Worm (Caenorhabditis elegans) whole organism, L2 larva: Measurements from ENCODE around the gene str-208.

Experiments
- C34F6.9 ChIP-seq: fragments of 150-350 bp; optimal IDR thresholded peaks from 2 replicates; lab custom pipeline; 2014; ENCODE audit warnings: missing biosample characterization, missing genetic modification characterization
- F13H6.1 ChIP-seq: sonication (generic microtip); optimal IDR thresholded peaks from 2 replicates; lab custom pipeline; 2016; ENCODE audit warnings: missing genetic modification characterization, missing compliant biosample characterization
- Y55F3AM.14 ChIP-seq: fragments of 200-800 bp; sonication (Bioruptor generic); optimal IDR thresholded peaks from 2 replicates; lab custom pipeline; 2018; ENCODE audit warnings: mild to moderate bottlenecking, missing genetic modification characterization, missing compliant biosample characterization
- alr-1 ChIP-seq: fragments of 150-350 bp; optimal IDR thresholded peaks from 2 replicates; lab custom pipeline; 2014; ENCODE audit warnings: missing biosample characterization, missing genetic modification characterization
- aly-2 ChIP-seq: fragments of 150-350 bp; optimal IDR thresholded peaks from 2 replicates; lab custom pipeline; 2014; ENCODE audit warnings: missing biosample characterization, missing genetic modification characterization
- blmp-1 ChIP-seq: sonication (generic microtip); optimal IDR thresholded peaks from 2 replicates; lab custom pipeline; 2017; ENCODE audit warnings: missing genetic modification characterization, mild to moderate bottlenecking, missing compliant biosample characterization, antibody characterized with exemption, moderate library complexity; ENCODE audit not compliant: insufficient read depth
- ceh-82 ChIP-seq: fragments of 150-350 bp; optimal IDR thresholded peaks from 2 replicates; lab custom pipeline; 2014; ENCODE audit warnings: missing biosample characterization, missing genetic modification characterization
- crh-2 ChIP-seq: sonication (generic microtip); optimal IDR thresholded peaks from 2 replicates; lab custom pipeline; 2017; ENCODE audit warnings: missing biosample characterization, missing genetic modification characterization
- dmd-4 ChIP-seq: sonication (generic microtip); optimal IDR thresholded peaks from 2 replicates; lab custom pipeline; 2017; ENCODE audit warnings: missing biosample characterization, missing genetic modification characterization
- elt-1 ChIP-seq: fragments of 150-350 bp; optimal IDR thresholded peaks from 2 replicates; lab custom pipeline; 2014; ENCODE audit warnings: missing biosample characterization, missing genetic modification characterization
- elt-3 ChIP-seq: sonication (generic microtip); optimal IDR thresholded peaks from 2 replicates; lab custom pipeline; 2017; ENCODE audit warnings: missing biosample characterization, missing genetic modification characterization
- fos-1 ChIP-seq: fragments of 150-350 bp; optimal IDR thresholded peaks from 2 replicates; lab custom pipeline; 2014; ENCODE audit warnings: missing biosample characterization, missing genetic modification characterization
- gmeb-1 ChIP-seq: fragments of 150-350 bp; optimal IDR thresholded peaks from 2 replicates; lab custom pipeline; 2014; ENCODE audit warnings: missing biosample characterization, missing genetic modification characterization
- lin-11 ChIP-seq: fragments of 150-350 bp; sonication (generic microtip); optimal IDR thresholded peaks from 2 replicates; lab custom pipeline; 2014; ENCODE audit warnings: missing biosample characterization, missing genetic modification characterization, inconsistent platforms, mixed read lengths
- lin-39 ChIP-seq: fragments of 150-350 bp; optimal IDR thresholded peaks from 2 replicates; lab custom pipeline; 2014; ENCODE audit warnings: missing biosample characterization, missing genetic modification reagents, missing genetic modification characterization
- mab-5 ChIP-seq: fragments of 150-350 bp; optimal IDR thresholded peaks from 2 replicates; lab custom pipeline; 2014; ENCODE audit warnings: missing biosample characterization, missing genetic modification characterization
- mbf-1 ChIP-seq: sonication (generic microtip); optimal IDR thresholded peaks from 2 replicates; lab custom pipeline; 2017; ENCODE audit warnings: missing biosample characterization, missing genetic modification characterization
- mdl-1 ChIP-seq, 2 experiments: fragments of 150-350 bp in 1 of 2; sonication (generic microtip) in 1 of 2; optimal IDR thresholded peaks; 2 replicates each; lab custom pipeline; 2017; ENCODE audit warnings: missing biosample characterization in 2 of 2, missing genetic modification characterization in 2 of 2
- nhr-10 ChIP-seq: sonication (generic microtip); optimal IDR thresholded peaks from 2 replicates; lab custom pipeline; 2017; ENCODE audit warnings: missing biosample characterization, missing genetic modification characterization
- nhr-11 ChIP-seq: fragments of 150-350 bp; optimal IDR thresholded peaks from 2 replicates; lab custom pipeline; 2014; ENCODE audit warnings: missing biosample characterization, missing genetic modification characterization
- nhr-129 ChIP-seq: fragments of 150-350 bp; optimal IDR thresholded peaks from 2 replicates; lab custom pipeline; 2014; ENCODE audit warnings: missing biosample characterization, missing genetic modification characterization
- nhr-21 ChIP-seq: fragments of 150-350 bp; optimal IDR thresholded peaks from 2 replicates; lab custom pipeline; 2014; ENCODE audit warnings: missing biosample characterization, missing genetic modification characterization
- nhr-23 ChIP-seq: fragments of 150-350 bp; optimal IDR thresholded peaks from 2 replicates; lab custom pipeline; 2014; ENCODE audit warnings: missing biosample characterization, missing genetic modification reagents, missing genetic modification characterization
- nhr-237 ChIP-seq: fragments of 150-350 bp; optimal IDR thresholded peaks from 2 replicates; lab custom pipeline; 2014; ENCODE audit warnings: missing biosample characterization, missing genetic modification characterization
- nhr-25 ChIP-seq: fragments of 150-350 bp; sonication (generic microtip); optimal IDR thresholded peaks from 3 replicates; lab custom pipeline; 2014; ENCODE audit warnings: missing biosample characterization, missing genetic modification characterization
- nhr-6 ChIP-seq: fragments of 150-350 bp; optimal IDR thresholded peaks from 2 replicates; lab custom pipeline; 2014; ENCODE audit warnings: missing biosample characterization, missing genetic modification characterization
- nhr-77 ChIP-seq: fragments of 150-350 bp; optimal IDR thresholded peaks from 2 replicates; lab custom pipeline; 2014; ENCODE audit warnings: missing biosample characterization, missing genetic modification characterization
- peb-1 ChIP-seq: fragments of 150-350 bp; optimal IDR thresholded peaks from 2 replicates; lab custom pipeline; 2014; ENCODE audit warnings: missing biosample characterization, missing genetic modification characterization
- sem-4 ChIP-seq: fragments of 150-350 bp; optimal IDR thresholded peaks from 2 replicates; lab custom pipeline; 2014; ENCODE audit warnings: missing biosample characterization, missing genetic modification reagents, missing genetic modification characterization
- skn-1 ChIP-seq: sonication (generic microtip); optimal IDR thresholded peaks from 2 replicates; lab custom pipeline; 2017; ENCODE audit warnings: missing biosample characterization, missing genetic modification characterization
- sma-9 ChIP-seq, 2 experiments: fragments of 150-350 bp in 1 of 2; sonication (generic microtip) in 1 of 2; optimal IDR thresholded peaks; 2 replicates each; lab custom pipeline; 2014 to 2016; ENCODE audit warnings: missing genetic modification characterization in 2 of 2, mild to moderate bottlenecking in 1 of 2, missing biosample characterization in 1 of 2, missing compliant biosample characterization in 1 of 2, missing genetic modification reagents in 1 of 2, moderate library complexity in 1 of 2
- snpc-4 ChIP-seq: fragments of 150-350 bp; optimal IDR thresholded peaks from 2 replicates; lab custom pipeline; 2014; ENCODE audit warnings: missing biosample characterization, missing genetic modification characterization
- unc-39 ChIP-seq: fragments of 150-350 bp; optimal IDR thresholded peaks from 2 replicates; lab custom pipeline; 2014; ENCODE audit warnings: missing biosample characterization, missing genetic modification characterization
- unc-55 ChIP-seq: fragments of 150-350 bp; sonication (generic microtip); optimal IDR thresholded peaks from 3 replicates; lab custom pipeline; 2014; ENCODE audit warnings: missing biosample characterization, missing genetic modification reagents, missing genetic modification characterization
- unc-62 ChIP-seq: fragments of 150-350 bp; optimal IDR thresholded peaks from 2 replicates; lab custom pipeline; 2014; ENCODE audit warnings: missing biosample characterization, missing genetic modification reagents, missing genetic modification characterization
- ztf-1 ChIP-seq: fragments of 200-800 bp; sonication (Bioruptor generic); conservative IDR thresholded peaks from 2 replicates; pipeline ENCODE4 v1.3.6; 2022; ENCODE audit warnings: missing genetic modification characterization, missing compliant biosample characterization
- ztf-11 ChIP-seq: sonication (generic microtip); optimal IDR thresholded peaks from 2 replicates; lab custom pipeline; 2017; ENCODE audit warnings: missing biosample characterization, missing genetic modification characterization

Gene str-208

ce11 chrV:4960686-4961085, 4.1 kb downstream of the str-208 start:
- TF ChIP-seq nhr-77 (tag; lab: Kevin White, UChicago) (no peak), lin-39 (tag; lab: Kevin White, UChicago) (no peak), unc-39 (no peak), nhr-21 (tag; lab: Kevin White, UChicago) (no peak), blmp-1 (tag; lab: Kevin White, UChicago) (no peak), mdl-1 (tag; optimal IDR thresholded peaks at IDR 0.05; lab: Kevin White, UChicago) (no peak), ceh-82 (tag; lab: Kevin White, UChicago) (no peak), snpc-4 (tag; lab: Kevin White, UChicago) (no peak), nhr-25 (no peak), unc-55 (GFP tag; lab: Kevin White, UChicago) (no peak), nhr-23 (tag; lab: Kevin White, UChicago) (no peak), fos-1 (tag; lab: Kevin White, UChicago) (no peak), mab-5 (tag; lab: Kevin White, UChicago) (no peak), alr-1 (tag; lab: Kevin White, UChicago) (no peak), mbf-1 (tag; lab: Kevin White, UChicago) (no peak), elt-1 (tag; lab: Kevin White, UChicago) (no peak), nhr-6 (no peak)
- TF ChIP-seq, all 48 proteins: peak for 0

ce11 chrV:4962968-4963367, 6.3 kb downstream of the str-208 start, which contains the start of gene tam-1:
TSS of gene tam-1 (minus strand) at chrV:4963102.
- TF ChIP-seq alr-1 (tag; lab: Kevin White, UChicago) (no peak), C34F6.9 (tag; lab: Kevin White, UChicago) (peak; percentile 40)
- TF ChIP-seq, all 48 proteins: peak for 1

- no peak for TF ChIP-seq unc-62 (GFP tag; lab: Kevin White, UChicago)
- TF ChIP-seq nhr-21 (tag; lab: Kevin White, UChicago): no peak
- TF ChIP-seq sem-4: no peak
- TF ChIP-seq gmeb-1 (tag; lab: Kevin White, UChicago): no peak
- TF ChIP-seq C34F6.9 (tag; lab: Kevin White, UChicago): no peak
- no peak for TF ChIP-seq nhr-23 (tag; lab: Kevin White, UChicago)
- no peak for TF ChIP-seq nhr-25
- TF ChIP-seq nhr-11 (tag; lab: Kevin White, UChicago): no peak
- TF ChIP-seq ztf-11: no peak
- TF ChIP-seq nhr-129 (tag; lab: Kevin White, UChicago): no peak
- no peak for TF ChIP-seq nhr-237
- no peak for TF ChIP-seq aly-2
- no peak for TF ChIP-seq snpc-4 (tag; lab: Kevin White, UChicago)
- no peak for TF ChIP-seq elt-1 (tag; lab: Kevin White, UChicago)
- no peak for TF ChIP-seq ztf-1 (GFP tag; lab: Robert Waterston, UW)
- TF ChIP-seq nhr-77 (tag; lab: Kevin White, UChicago): no peak
- no peak for TF ChIP-seq dmd-4 (tag; lab: Kevin White, UChicago)
- TF ChIP-seq elt-3 (tag; lab: Kevin White, UChicago): no peak
Measured at ce11 chrV:4963606-4964005, 7.0 kb downstream of the str-208 start.

ce11 chrV:4964020-4964635, 7.5 kb downstream of the str-208 start:
- no peak for TF ChIP-seq C34F6.9 (tag; lab: Kevin White, UChicago)
- peak; percentile 22 for TF ChIP-seq unc-55 (GFP tag; lab: Kevin White, UChicago)
- TF ChIP-seq lin-11 (tag; lab: Kevin White, UChicago): no peak
- peak; percentile 9 for TF ChIP-seq Y55F3AM.14 (GFP tag; lab: Kevin White, UChicago)
- no peak for TF ChIP-seq nhr-6

- TF ChIP-seq fos-1 (tag; lab: Kevin White, UChicago): peak; percentile 57
- TF ChIP-seq sma-9 (GFP tag; optimal IDR thresholded peaks at IDR 0.05; lab: Kevin White, UChicago): peak; percentile 48
- no peak for TF ChIP-seq sma-9 (tag; optimal IDR thresholded peaks at IDR 0.05; lab: Kevin White, UChicago)
- no peak for TF ChIP-seq mbf-1 (tag; lab: Kevin White, UChicago)
- TF ChIP-seq nhr-10 (tag; lab: Kevin White, UChicago): no peak
- peak; percentile 38 for TF ChIP-seq crh-2 (tag; lab: Kevin White, UChicago)
- no peak for TF ChIP-seq F13H6.1 (tag; lab: Kevin White, UChicago)
- TF ChIP-seq peb-1: no peak
- TF ChIP-seq nhr-129 (tag; lab: Kevin White, UChicago): peak; percentile 48
- TF ChIP-seq nhr-6: no peak
- peak; percentile 33 for TF ChIP-seq skn-1 (tag; lab: Kevin White, UChicago)
- no peak for TF ChIP-seq nhr-77 (tag; lab: Kevin White, UChicago)
Measured at ce11 chrV:4964671-4965420, 8.2 kb downstream of the str-208 start.
